Fruit fly (Drosophila melanogaster): ENCODE results near the gene CG31131.
"Not testable (repeated sequence)": the region's sequence is repeated elsewhere in the genome, so short reads cannot be mapped to it uniquely, and the experiment has no call there.

CG31131 gene

dm6 chr3R:27963119-27963518, at the start of gene CG31131, which contains the start of gene CG4849:
CG31131 (minus strand) TSS chr3R:27963219.
CG4849 (plus strand) TSS chr3R:27963415.
- TF ChIP-seq psq, pan, CG8478 (optimal IDR thresholded peaks at IDR 0.05): not testable (repeated sequence)

- TF ChIP-seq CG8478 (optimal IDR thresholded peaks at IDR 0.05) (no peak), pan (optimal IDR thresholded peaks at IDR 0.05) (no peak), EcR (GFP tag; optimal IDR thresholded peaks at IDR 0.05) (no peak), usp (GFP tag; optimal IDR thresholded peaks at IDR 0.05) (no peak), psq (optimal IDR thresholded peaks at IDR 0.05) (no peak)
Observed at dm6 chr3R:28004034-28004433, 41.0 kb upstream of the CG31131 start.

- TF ChIP-seq pan (optimal IDR thresholded peaks at IDR 0.05) (no peak), CG8478 (optimal IDR thresholded peaks at IDR 0.05) (no peak), Dll (optimal IDR thresholded peaks at IDR 0.05) (no peak)
Observed at dm6 chr3R:27990651-27991050, 27.6 kb upstream of the CG31131 start, which contains the start of gene CG4815. CG4815 (minus strand) TSS chr3R:27990751.

- TF ChIP-seq pan (optimal IDR thresholded peaks at IDR 0.05): no peak
- TF ChIP-seq usp (GFP tag; optimal IDR thresholded peaks at IDR 0.05): no peak
- no peak for TF ChIP-seq CG8478 (optimal IDR thresholded peaks at IDR 0.05)
- TF ChIP-seq EcR (GFP tag; optimal IDR thresholded peaks at IDR 0.05): no peak
- no peak for TF ChIP-seq Dll (optimal IDR thresholded peaks at IDR 0.05)
- no peak for TF ChIP-seq psq (optimal IDR thresholded peaks at IDR 0.05)
Observed at dm6 chr3R:27988647-27989430, 25.8 kb upstream of the CG31131 start.

dm6 chr3R:27988189-27988588, 25.2 kb upstream of the CG31131 start, which contains the start of gene betaTub97EF:
betaTub97EF (minus strand) TSS chr3R:27988384.
- TF ChIP-seq EcR (GFP tag; optimal IDR thresholded peaks at IDR 0.05) (no peak), CG8478 (optimal IDR thresholded peaks at IDR 0.05) (no peak), psq (optimal IDR thresholded peaks at IDR 0.05) (no peak), Dll (optimal IDR thresholded peaks at IDR 0.05) (no peak)

dm6 chr3R:27987772-27988171, 24.8 kb upstream of the CG31131 start:
- no peak for TF ChIP-seq CG8478 (optimal IDR thresholded peaks at IDR 0.05)
- no peak for TF ChIP-seq psq (optimal IDR thresholded peaks at IDR 0.05)
- peak; percentile 8 for TF ChIP-seq Dll (optimal IDR thresholded peaks at IDR 0.05)

dm6 chr3R:27987329-27987728, 24.3 kb upstream of the CG31131 start:
- TF ChIP-seq pan (optimal IDR thresholded peaks at IDR 0.05) (no peak), usp (GFP tag; optimal IDR thresholded peaks at IDR 0.05) (no peak), psq (optimal IDR thresholded peaks at IDR 0.05) (no peak), Dll (optimal IDR thresholded peaks at IDR 0.05) (no peak), EcR (GFP tag; optimal IDR thresholded peaks at IDR 0.05) (no peak), CG8478 (optimal IDR thresholded peaks at IDR 0.05) (no peak)

dm6 chr3R:27986794-27987193, 23.8 kb upstream of the CG31131 start:
- TF ChIP-seq usp (GFP tag; optimal IDR thresholded peaks at IDR 0.05) (no peak), Dll (optimal IDR thresholded peaks at IDR 0.05) (no peak)

dm6 chr3R:27960473-27960872, 2.5 kb downstream of the CG31131 start, which contains the start of gene CG31253:
CG31253 (minus strand) TSS chr3R:27960573.
- TF ChIP-seq EcR (GFP tag; optimal IDR thresholded peaks at IDR 0.05); pan (optimal IDR thresholded peaks at IDR 0.05); Dll (optimal IDR thresholded peaks at IDR 0.05): not testable (repeated sequence)

dm6 chr3R:27959145-27959544, 3.9 kb downstream of the CG31131 start, which contains the start of the genes CG42487 and CG4884:
CG42487 (minus strand) TSS chr3R:27959245.
CG4884 (minus strand) TSS chr3R:27959245.
- TF ChIP-seq psq (optimal IDR thresholded peaks at IDR 0.05); usp (GFP tag; optimal IDR thresholded peaks at IDR 0.05); EcR (GFP tag; optimal IDR thresholded peaks at IDR 0.05): not testable (repeated sequence)

- TF ChIP-seq usp (GFP tag; optimal IDR thresholded peaks at IDR 0.05) (no peak), CG8478 (optimal IDR thresholded peaks at IDR 0.05) (no peak), pan (optimal IDR thresholded peaks at IDR 0.05) (no peak), psq (optimal IDR thresholded peaks at IDR 0.05) (no peak)
Observed at dm6 chr3R:27957967-27958366, 5.1 kb downstream of the CG31131 start.

dm6 chr3R:27954533-27954932, 8.5 kb downstream of the CG31131 start, which contains the start of gene Nep7:
Nep7 (plus strand) TSS chr3R:27954917.
- TF ChIP-seq pan (optimal IDR thresholded peaks at IDR 0.05) (no peak), Dll (optimal IDR thresholded peaks at IDR 0.05) (no peak), psq (optimal IDR thresholded peaks at IDR 0.05) (no peak), usp (GFP tag; optimal IDR thresholded peaks at IDR 0.05) (no peak), EcR (GFP tag; optimal IDR thresholded peaks at IDR 0.05) (no peak), CG8478 (optimal IDR thresholded peaks at IDR 0.05) (no peak)

dm6 chr3R:27953890-27954289, 9.1 kb downstream of the CG31131 start, which contains the start of gene CG4951:
CG4951 (minus strand) TSS chr3R:27954112.
- TF ChIP-seq CG8478 (optimal IDR thresholded peaks at IDR 0.05) (no peak), pan (optimal IDR thresholded peaks at IDR 0.05) (no peak), psq (optimal IDR thresholded peaks at IDR 0.05) (no peak), EcR (GFP tag; optimal IDR thresholded peaks at IDR 0.05) (no peak), Dll (optimal IDR thresholded peaks at IDR 0.05) (no peak), usp (GFP tag; optimal IDR thresholded peaks at IDR 0.05) (no peak)
